Worm (Caenorhabditis elegans): Measurements from ENCODE around the gene rpl-26.

- no peak for TF ChIP-seq ref-1 (GFP tag; conservative IDR thresholded peaks at IDR 0.05)
- TF ChIP-seq flt-1 (GFP tag; IDR thresholded peaks at IDR 0.05), result no peak
- no peak for TF ChIP-seq tab-1 (GFP tag; IDR thresholded peaks at IDR 0.05)
- no peak for TF ChIP-seq T22C8.4 (GFP tag; IDR thresholded peaks at IDR 0.05)
These were observed 25.3 kb downstream of the rpl-26 start for ce11 chrII:8627907-8628306.
